Worm (Caenorhabditis elegans): ENCODE measurements around the gene mrps-31.

The mrps-31 gene

DNA sequence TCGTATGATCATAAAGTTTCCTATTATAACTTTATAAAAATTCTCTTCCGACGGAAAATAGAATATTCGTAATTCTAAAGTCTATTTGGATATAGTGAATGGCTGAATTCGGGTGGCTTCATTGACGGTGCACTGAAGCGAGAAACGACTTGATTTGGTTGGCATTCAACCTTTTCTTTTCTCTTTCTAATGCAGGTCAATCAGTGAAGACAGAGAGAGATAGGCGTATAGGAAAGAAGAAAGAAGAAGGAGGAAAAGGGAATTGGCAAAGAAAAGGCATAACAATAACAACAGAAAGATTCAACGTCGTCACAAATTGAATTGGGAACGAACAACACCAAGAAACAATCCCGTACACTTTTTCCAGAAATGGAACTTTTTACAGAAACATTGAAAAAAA is 45.3 kb upstream of the mrps-31 start:
- no peak for TF ChIP-seq nhr-25 (tag; optimal IDR thresholded peaks at IDR 0.05)
- no peak for TF ChIP-seq nhr-23 (tag; optimal IDR thresholded peaks at IDR 0.05)
- no peak for TF ChIP-seq ztf-1 (GFP tag; conservative IDR thresholded peaks at IDR 0.05)
- no peak for TF ChIP-seq nhr-12 (tag; optimal IDR thresholded peaks at IDR 0.05)
- TF ChIP-seq sem-4 (tag; optimal IDR thresholded peaks at IDR 0.05) = no peak
- no peak for TF ChIP-seq snpc-4 (tag; optimal IDR thresholded peaks at IDR 0.05)
- TF ChIP-seq lin-11 (tag; optimal IDR thresholded peaks at IDR 0.05) = no peak
- TF ChIP-seq R02D3.7 (tag; optimal IDR thresholded peaks at IDR 0.05) = no peak
- no peak for TF ChIP-seq unc-39 (tag; optimal IDR thresholded peaks at IDR 0.05)
- no peak for TF ChIP-seq blmp-1 (tag; optimal IDR thresholded peaks at IDR 0.05; ENCODE audit: insufficient read depth)
- TF ChIP-seq alr-1 (tag; optimal IDR thresholded peaks at IDR 0.05) = no peak
- no peak for TF ChIP-seq crh-2 (tag; optimal IDR thresholded peaks at IDR 0.05)
- no peak for TF ChIP-seq nhr-10 (tag; optimal IDR thresholded peaks at IDR 0.05)
- TF ChIP-seq unc-62 (GFP tag; optimal IDR thresholded peaks at IDR 0.05) = no peak
- TF ChIP-seq ZK546.5 (tag; optimal IDR thresholded peaks at IDR 0.05) = no peak
- no peak for TF ChIP-seq ceh-82 (tag; optimal IDR thresholded peaks at IDR 0.05)
- no peak for TF ChIP-seq nhr-129 (tag; optimal IDR thresholded peaks at IDR 0.05)
- TF ChIP-seq zag-1 (tag; optimal IDR thresholded peaks at IDR 0.05) = no peak
- no peak for TF ChIP-seq skn-1 (tag; optimal IDR thresholded peaks at IDR 0.05)
- TF ChIP-seq Y55F3AM.14 (GFP tag; optimal IDR thresholded peaks at IDR 0.05) = no peak

DNA sequence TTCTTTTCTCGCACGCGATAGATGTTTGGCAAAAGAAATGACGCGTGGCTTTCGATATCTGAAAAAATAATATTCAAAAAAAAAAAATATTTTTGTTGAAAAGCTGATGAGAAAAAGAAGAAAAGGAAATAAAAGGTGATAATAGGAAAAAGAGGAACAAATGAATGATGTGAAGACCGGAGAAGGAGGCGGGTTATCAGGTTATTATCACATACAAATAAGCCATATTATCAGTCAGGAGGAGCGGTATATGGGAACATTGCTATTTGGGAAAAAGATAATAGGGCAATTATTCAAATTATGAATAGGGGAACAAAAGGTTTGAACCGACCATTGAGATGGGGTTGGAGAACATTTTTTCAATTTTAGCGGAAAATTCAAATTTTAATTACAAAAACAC is 44.0 kb upstream of the mrps-31 start:
- TF ChIP-seq nhr-12 (tag; optimal IDR thresholded peaks at IDR 0.05) (no peak), nhr-11 (tag; optimal IDR thresholded peaks at IDR 0.05) (no peak), ztf-11 (tag; optimal IDR thresholded peaks at IDR 0.05) (no peak), peb-1 (tag; optimal IDR thresholded peaks at IDR 0.05) (no peak), ama-1 (optimal IDR thresholded peaks at IDR 0.05) (no peak), lin-11 (tag; optimal IDR thresholded peaks at IDR 0.05) (no peak), R02D3.7 (tag; optimal IDR thresholded peaks at IDR 0.05) (no peak), nhr-23 (tag; optimal IDR thresholded peaks at IDR 0.05) (no peak), dmd-4 (tag; optimal IDR thresholded peaks at IDR 0.05) (no peak)

DNA sequence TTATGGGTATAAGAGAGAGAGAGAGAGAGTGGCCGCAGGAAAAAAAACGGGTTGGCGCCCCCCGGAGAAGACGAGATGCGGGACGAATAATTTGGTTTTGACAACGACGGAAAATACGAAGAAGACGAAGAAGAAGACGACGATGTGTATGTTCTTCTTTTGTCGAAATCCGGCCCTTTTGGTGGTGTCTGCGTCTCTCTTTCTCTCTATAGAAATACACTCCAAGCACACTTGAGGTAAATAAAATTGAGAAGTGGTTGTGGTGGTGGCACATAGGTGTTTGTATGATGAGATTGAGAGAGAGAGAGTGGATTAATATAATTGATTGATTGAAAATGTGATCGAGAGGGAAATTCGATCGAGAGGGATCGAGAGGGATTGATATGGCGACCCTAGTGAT is 42.7 kb upstream of the mrps-31 start:
- TF ChIP-seq C34F6.9 (tag; optimal IDR thresholded peaks at IDR 0.05) (no peak), lin-13 (GFP tag; optimal IDR thresholded peaks at IDR 0.05) (peak; percentile 22), nhr-129 (tag; optimal IDR thresholded peaks at IDR 0.05) (peak; percentile 38), lsy-2 (tag; optimal IDR thresholded peaks at IDR 0.05) (peak in 1 of 2 experiments; percentile 20), sma-9 (GFP tag; optimal IDR thresholded peaks at IDR 0.05) (peak; percentile 12), sma-9 (tag; optimal IDR thresholded peaks at IDR 0.05) (no peak), sem-4 (tag; optimal IDR thresholded peaks at IDR 0.05) (peak; percentile 4), blmp-1 (tag; optimal IDR thresholded peaks at IDR 0.05; ENCODE audit: insufficient read depth) (peak; percentile 11), F13H6.1 (tag; optimal IDR thresholded peaks at IDR 0.05) (peak; percentile 54), ZK546.5 (tag; optimal IDR thresholded peaks at IDR 0.05) (no peak), nhr-25 (tag; optimal IDR thresholded peaks at IDR 0.05) (peak; percentile 65), nhr-10 (tag; optimal IDR thresholded peaks at IDR 0.05) (no peak), R02D3.7 (tag; optimal IDR thresholded peaks at IDR 0.05) (no peak), crh-2 (tag; optimal IDR thresholded peaks at IDR 0.05) (peak; percentile 48), alr-1 (tag; optimal IDR thresholded peaks at IDR 0.05) (no peak), lin-11 (tag; optimal IDR thresholded peaks at IDR 0.05) (no peak), aly-2 (tag; optimal IDR thresholded peaks at IDR 0.05) (no peak)

DNA sequence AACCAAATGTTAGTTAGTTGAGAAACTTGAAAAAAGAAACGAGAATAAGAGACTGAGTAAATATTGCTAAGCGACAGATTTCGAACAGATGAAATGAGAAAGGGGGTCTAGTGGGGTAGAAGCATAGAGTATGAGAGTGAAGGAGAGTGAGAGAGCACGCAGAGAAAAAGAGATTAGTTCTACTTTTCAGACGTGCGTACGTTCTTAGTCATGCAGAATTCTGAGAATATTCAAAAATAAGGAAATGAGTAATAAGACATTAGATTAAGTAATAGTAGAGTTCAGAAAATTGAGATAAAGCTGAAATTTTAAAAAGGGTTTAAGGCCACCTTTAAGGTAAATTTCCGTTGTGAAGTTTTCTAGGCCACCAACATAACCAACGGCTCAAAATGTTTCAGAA is 40.8 kb upstream of the mrps-31 start:
- TF ChIP-seq ztf-4 (tag; optimal IDR thresholded peaks at IDR 0.05) = peak; percentile 45
- TF ChIP-seq C34F6.9 (tag; optimal IDR thresholded peaks at IDR 0.05) = peak; percentile 29
- peak; percentile 29 for TF ChIP-seq crh-2 (tag; optimal IDR thresholded peaks at IDR 0.05)
- peak; percentile 13 for TF ChIP-seq unc-55 (GFP tag; optimal IDR thresholded peaks at IDR 0.05)
- no peak for TF ChIP-seq mbf-1 (tag; optimal IDR thresholded peaks at IDR 0.05)
- no peak for TF ChIP-seq R02D3.7 (tag; optimal IDR thresholded peaks at IDR 0.05)
- TF ChIP-seq lsy-2 (tag; optimal IDR thresholded peaks at IDR 0.05) = peak in 1 of 2 experiments; percentile 41
- no peak for TF ChIP-seq elt-3 (tag; optimal IDR thresholded peaks at IDR 0.05)
- peak; percentile 39 for TF ChIP-seq nhr-21 (tag; optimal IDR thresholded peaks at IDR 0.05)
- TF ChIP-seq nhr-6 (tag; optimal IDR thresholded peaks at IDR 0.05) = no peak
